Worm (Caenorhabditis elegans) whole organism, young adult: ENCODE results near the gene flp-16.

Experiments
- B0019.2 ChIP-seq: fragments of 200-800 bp; sonication (Bioruptor generic); conservative IDR thresholded peaks from 2 replicates; pipeline ENCODE4 v1.3.6; 2022; ENCODE audit warnings: missing genetic modification reagents, missing genetic modification characterization, missing compliant biosample characterization
- B0035.1 ChIP-seq: sonication (generic microtip); optimal IDR thresholded peaks from 2 replicates; lab custom pipeline; 2016; ENCODE audit warnings: missing genetic modification characterization, mild to moderate bottlenecking, missing compliant biosample characterization, missing genotype, missing genetic modification reagents
- F10E7.11 ChIP-seq: sonication (generic microtip); optimal IDR thresholded peaks from 2 replicates; lab custom pipeline; 2017; ENCODE audit warnings: mild to moderate bottlenecking, missing genetic modification characterization, moderate library complexity, missing compliant biosample characterization
- F22D6.2 ChIP-seq: sonication (generic microtip); optimal IDR thresholded peaks from 2 replicates; lab custom pipeline; 2016; ENCODE audit warnings: mild to moderate bottlenecking, missing genetic modification characterization, missing compliant biosample characterization
- F33H1.4 ChIP-seq: fragments of 200-800 bp; sonication (Bioruptor generic); IDR thresholded peaks from 2 replicates; pipeline ENCODE4 v1.3.6; 2022; ENCODE audit warnings: missing genetic modification reagents, missing genetic modification characterization, missing compliant biosample characterization
- F37B4.10 ChIP-seq: fragments of 200-800 bp; sonication (Bioruptor generic); IDR thresholded peaks from 2 replicates; pipeline ENCODE4 v1.3.6; 2022; ENCODE audit warnings: missing genetic modification characterization, missing compliant biosample characterization
- F39B2.1 ChIP-seq: fragments of 200-800 bp; sonication (Bioruptor generic); IDR thresholded peaks from 2 replicates; pipeline ENCODE4 v1.3.6; 2022; ENCODE audit warnings: missing genetic modification reagents, missing genetic modification characterization, missing compliant biosample characterization
- F49E8.2 ChIP-seq: sonication (generic microtip); optimal IDR thresholded peaks from 3 replicates; lab custom pipeline; 2017; ENCODE audit warnings: missing genetic modification characterization, mild to moderate bottlenecking, missing compliant biosample characterization, antibody characterized with exemption, moderate library complexity; ENCODE audit not compliant: insufficient read depth
- K11D2.4 ChIP-seq: fragments of 200-800 bp; sonication (Bioruptor generic); IDR thresholded peaks from 2 replicates; pipeline ENCODE4 v1.3.6; 2022; ENCODE audit warnings: missing genetic modification reagents, missing genetic modification characterization, missing compliant biosample characterization
- K12H6.12 ChIP-seq: fragments of 200-800 bp; sonication (Bioruptor generic); optimal IDR thresholded peaks from 2 replicates; lab custom pipeline; 2018; ENCODE audit warnings: mild to moderate bottlenecking, missing genetic modification characterization, missing compliant biosample characterization
- T07F8.4 ChIP-seq: sonication (generic microtip); optimal IDR thresholded peaks from 2 replicates; lab custom pipeline; 2016; ENCODE audit warnings: mild to moderate bottlenecking, missing genetic modification characterization, moderate library complexity, missing compliant biosample characterization
- Y53F4B.3 ChIP-seq: fragments of 200-800 bp; sonication (Bioruptor generic); IDR thresholded peaks from 2 replicates; pipeline ENCODE4 v1.3.6; 2022; ENCODE audit warnings: missing genetic modification reagents, missing genetic modification characterization, missing compliant biosample characterization
- Y67H2A.10 ChIP-seq: fragments of 200-800 bp; sonication (Bioruptor generic); conservative IDR thresholded peaks from 2 replicates; pipeline ENCODE4 v1.3.6; 2022; ENCODE audit warnings: missing genetic modification reagents, missing genetic modification characterization, missing compliant biosample characterization
- Y79H2A.3 ChIP-seq: fragments of 200-800 bp; sonication (Bioruptor generic); conservative IDR thresholded peaks from 2 replicates; pipeline ENCODE4 v1.3.6; 2022; ENCODE audit warnings: missing genetic modification reagents, missing genetic modification characterization, missing compliant biosample characterization
- akir-1 ChIP-seq: fragments of 200-800 bp; sonication (Bioruptor generic); optimal IDR thresholded peaks from 2 replicates; lab custom pipeline; 2018; ENCODE audit warnings: mild to moderate bottlenecking, missing genetic modification characterization, moderate library complexity, missing compliant biosample characterization
- athp-1 ChIP-seq: sonication (generic microtip); optimal IDR thresholded peaks from 2 replicates; lab custom pipeline; 2017; ENCODE audit warnings: mild to moderate bottlenecking, missing genetic modification characterization, missing compliant biosample characterization
- bed-2 ChIP-seq: fragments of 200-800 bp; sonication (Bioruptor generic); IDR thresholded peaks from 2 replicates; pipeline ENCODE4 v1.3.6; 2022; ENCODE audit warnings: missing genetic modification reagents, missing genetic modification characterization, missing compliant biosample characterization
- ccch-3 ChIP-seq: fragments of 200-800 bp; sonication (Bioruptor generic); optimal IDR thresholded peaks from 2 replicates; lab custom pipeline; 2018; ENCODE audit warnings: mild to moderate bottlenecking, missing genetic modification characterization, missing compliant biosample characterization
- ceh-100 ChIP-seq: fragments of 200-800 bp; sonication (Bioruptor generic); IDR thresholded peaks from 2 replicates; pipeline ENCODE4 v1.3.6; 2022; ENCODE audit warnings: missing genetic modification reagents, missing genetic modification characterization, missing compliant biosample characterization
- ceh-91 ChIP-seq: fragments of 200-800 bp; sonication (Bioruptor generic); IDR thresholded peaks from 2 replicates; pipeline ENCODE4 v1.3.6; 2022; ENCODE audit warnings: missing genetic modification reagents, missing genetic modification characterization, missing compliant biosample characterization
- chd-7 ChIP-seq: sonication (generic microtip); optimal IDR thresholded peaks from 2 replicates; lab custom pipeline; 2016; ENCODE audit warnings: mild to moderate bottlenecking, missing genetic modification characterization, moderate library complexity, missing compliant biosample characterization
- dox-1 ChIP-seq: fragments of 200-800 bp; sonication (Bioruptor generic); IDR thresholded peaks from 2 replicates; pipeline ENCODE4 v1.3.6; 2022; ENCODE audit warnings: missing genetic modification reagents, missing genetic modification characterization, missing compliant biosample characterization
- efl-1 ChIP-seq: fragments of 150-350 bp; optimal IDR thresholded peaks from 2 replicates; lab custom pipeline; 2014; ENCODE audit warnings: missing biosample characterization, missing genetic modification reagents, missing genetic modification characterization
- ekl-4 ChIP-seq: fragments of 200-800 bp; sonication (Bioruptor generic); IDR thresholded peaks from 2 replicates; pipeline ENCODE4 v1.3.6; 2022; ENCODE audit warnings: missing genetic modification reagents, missing genetic modification characterization, missing compliant biosample characterization
- him-1 ChIP-seq: sonication (generic microtip); optimal IDR thresholded peaks from 2 replicates; lab custom pipeline; 2016; ENCODE audit warnings: missing genotype, missing genetic modification reagents, missing genetic modification characterization, missing compliant biosample characterization
- hlh-26 ChIP-seq: fragments of 200-800 bp; sonication (Bioruptor generic); conservative IDR thresholded peaks from 2 replicates; pipeline ENCODE4 v1.3.6; 2022; ENCODE audit warnings: missing genetic modification reagents, missing genetic modification characterization, missing compliant biosample characterization
- hmg-1.2 ChIP-seq: fragments of 200-800 bp; sonication (Bioruptor generic); IDR thresholded peaks from 2 replicates; pipeline ENCODE4 v1.3.6; 2022; ENCODE audit warnings: missing genetic modification reagents, missing genetic modification characterization, missing compliant biosample characterization
- lin-26 ChIP-seq: fragments of 200-800 bp; sonication (Bioruptor generic); IDR thresholded peaks from 2 replicates; pipeline ENCODE4 v1.3.6; 2022; ENCODE audit warnings: missing genetic modification reagents, missing genetic modification characterization, missing compliant biosample characterization
- lin-54 ChIP-seq: fragments of 200-800 bp; sonication (Bioruptor generic); optimal IDR thresholded peaks from 2 replicates; lab custom pipeline; 2018; ENCODE audit warnings: mild to moderate bottlenecking, missing genetic modification characterization, missing compliant biosample characterization
- lsl-1 ChIP-seq: fragments of 200-800 bp; sonication (Bioruptor generic); optimal IDR thresholded peaks from 2 replicates; lab custom pipeline; 2018; ENCODE audit warnings: mild to moderate bottlenecking, missing genetic modification characterization, moderate library complexity, missing compliant biosample characterization
- madf-6 ChIP-seq: fragments of 200-800 bp; sonication (Bioruptor generic); IDR thresholded peaks from 2 replicates; pipeline ENCODE4 v1.3.6; 2022; ENCODE audit warnings: missing genetic modification reagents, missing genetic modification characterization, missing compliant biosample characterization
- madf-8 ChIP-seq: fragments of 200-800 bp; sonication (Bioruptor generic); conservative IDR thresholded peaks from 2 replicates; pipeline ENCODE4 v1.3.6; 2022; ENCODE audit warnings: missing genetic modification reagents, missing genetic modification characterization, missing compliant biosample characterization
- mcd-1 ChIP-seq: fragments of 200-800 bp; sonication (Bioruptor generic); IDR thresholded peaks from 2 replicates; pipeline ENCODE4 v1.3.6; 2022; ENCODE audit warnings: missing genetic modification reagents, missing genetic modification characterization, missing compliant biosample characterization
- nfyb-1 ChIP-seq: fragments of 200-800 bp; sonication (Bioruptor generic); IDR thresholded peaks from 2 replicates; pipeline ENCODE4 v1.3.6; 2022; ENCODE audit warnings: missing genetic modification reagents, missing genetic modification characterization, missing compliant biosample characterization
- nhr-120 ChIP-seq: fragments of 200-800 bp; sonication (Bioruptor generic); IDR thresholded peaks from 2 replicates; pipeline ENCODE4 v1.3.6; 2022; ENCODE audit warnings: missing genetic modification characterization, missing compliant biosample characterization
- nhr-27 ChIP-seq: fragments of 200-800 bp; sonication (Bioruptor generic); optimal IDR thresholded peaks from 2 replicates; lab custom pipeline; 2018; ENCODE audit warnings: mild to moderate bottlenecking, missing genetic modification characterization, moderate library complexity, missing compliant biosample characterization
- nhr-90 ChIP-seq: sonication (generic microtip); optimal IDR thresholded peaks from 2 replicates; lab custom pipeline; 2016; ENCODE audit warnings: missing genotype, mild to moderate bottlenecking, missing genetic modification characterization, missing compliant biosample characterization
- pbrm-1 ChIP-seq: fragments of 200-800 bp; sonication (Bioruptor generic); IDR thresholded peaks from 2 replicates; pipeline ENCODE4 v1.3.6; 2022; ENCODE audit warnings: missing genetic modification reagents, missing genetic modification characterization, missing compliant biosample characterization
- pha-4 ChIP-seq: fragments of 150-350 bp; sonication (generic microtip); optimal IDR thresholded peaks from 2 replicates; lab custom pipeline; 2014; ENCODE audit warnings: missing biosample characterization, missing genetic modification reagents, missing genetic modification characterization
- snpc-3.4 ChIP-seq: sonication (generic microtip); optimal IDR thresholded peaks from 2 replicates; lab custom pipeline; 2017; ENCODE audit warnings: missing genetic modification characterization, mild to moderate bottlenecking, missing compliant biosample characterization, antibody characterized with exemption, moderate library complexity, missing genotype, missing genetic modification reagents
- sptf-2 ChIP-seq: fragments of 200-800 bp; sonication (Bioruptor generic); optimal IDR thresholded peaks from 2 replicates; lab custom pipeline; 2018; ENCODE audit warnings: mild to moderate bottlenecking, missing genetic modification characterization, missing compliant biosample characterization
- tbx-9 ChIP-seq: sonication (generic microtip); optimal IDR thresholded peaks from 2 replicates; lab custom pipeline; 2016; ENCODE audit warnings: borderline replicate concordance, missing genetic modification characterization, inconsistent platforms, missing compliant biosample characterization
- unc-62 ChIP-seq: fragments of 150-350 bp; optimal IDR thresholded peaks from 2 replicates; lab custom pipeline; 2014; ENCODE audit warnings: missing biosample characterization, missing genetic modification reagents, missing genetic modification characterization
- xnd-1 ChIP-seq: sonication (generic microtip); optimal IDR thresholded peaks from 2 replicates; lab custom pipeline; 2016; ENCODE audit warnings: missing genotype, missing genetic modification reagents, missing genetic modification characterization, missing compliant biosample characterization
- ztf-26 ChIP-seq: sonication (generic microtip); optimal IDR thresholded peaks from 2 replicates; lab custom pipeline; 2017; ENCODE audit warnings: missing genetic modification characterization, missing compliant biosample characterization

The flp-16 gene

ce11 chrII:13245076-13245475 is 10.0 kb downstream of the flp-16 start, which contains the start of gene F15D4.5:
Gene F15D4.5 (plus strand): TSS chrII:13245376.
- TF ChIP-seq nfyb-1 (GFP tag; lab: Robert Waterston, UW) (no peak), F39B2.1 (GFP tag; lab: Robert Waterston, UW) (no peak), ccch-3 (GFP tag; lab: Kevin White, UChicago) (no peak), F22D6.2 (no peak), ekl-4 (GFP tag; lab: Robert Waterston, UW) (no peak), Y79H2A.3 (no peak), F10E7.11 (tag; lab: Kevin White, UChicago) (no peak), ztf-26 (tag; lab: Kevin White, UChicago) (no peak), lin-26 (GFP tag; lab: Robert Waterston, UW) (no peak), hmg-1.2 (GFP tag; lab: Robert Waterston, UW) (no peak)

- TF ChIP-seq nfyb-1 (GFP tag; lab: Robert Waterston, UW), result no peak
- no peak for TF ChIP-seq nhr-90
- TF ChIP-seq athp-1, result no peak
- TF ChIP-seq unc-62 (GFP tag; lab: Kevin White, UChicago), result no peak
- TF ChIP-seq nhr-27 (tag; lab: Kevin White, UChicago), result no peak
- TF ChIP-seq dox-1, result no peak
- TF ChIP-seq snpc-3.4 (tag; lab: Kevin White, UChicago), result no peak
Measured at ce11 chrII:13248886-13249285, 13.8 kb downstream of the flp-16 start, which contains the start of gene F15D4.6. Gene F15D4.6 (plus strand): TSS chrII:13249186.

ce11 chrII:13255291-13255690 is 20.2 kb downstream of the flp-16 start:
- TF ChIP-seq F10E7.11 (tag; lab: Kevin White, UChicago), result no peak
- TF ChIP-seq Y53F4B.3 (GFP tag; lab: Robert Waterston, UW), result no peak
- no peak for TF ChIP-seq F37B4.10
- TF ChIP-seq bed-2 (GFP tag; lab: Robert Waterston, UW), result no peak
- TF ChIP-seq akir-1 (GFP tag; lab: Kevin White, UChicago), result no peak
- no peak for TF ChIP-seq sptf-2
- no peak for TF ChIP-seq F39B2.1 (GFP tag; lab: Robert Waterston, UW)
- no peak for TF ChIP-seq B0035.1
- no peak for TF ChIP-seq tbx-9 (tag; lab: Kevin White, UChicago)
- TF ChIP-seq pha-4 (tag; lab: Kevin White, UChicago), result no peak
- TF ChIP-seq nhr-120 (GFP tag; lab: Robert Waterston, UW), result no peak
- TF ChIP-seq ceh-100 (GFP tag; lab: Robert Waterston, UW), result no peak
- TF ChIP-seq K12H6.12 (tag; lab: Kevin White, UChicago), result no peak
- TF ChIP-seq T07F8.4 (tag; lab: Kevin White, UChicago), result no peak
- TF ChIP-seq lsl-1 (GFP tag; lab: Kevin White, UChicago), result no peak
- no peak for TF ChIP-seq K11D2.4 (GFP tag; lab: Robert Waterston, UW)
- no peak for TF ChIP-seq pbrm-1 (GFP tag; lab: Robert Waterston, UW)
- TF ChIP-seq B0019.2 (GFP tag; lab: Robert Waterston, UW), result no peak
- no peak for TF ChIP-seq Y67H2A.10 (GFP tag; lab: Robert Waterston, UW)

ce11 chrII:13260540-13260939 is 25.4 kb downstream of the flp-16 start:
- peak; percentile 43 for TF ChIP-seq efl-1 (GFP tag; lab: Kevin White, UChicago)
- TF ChIP-seq K12H6.12 (tag; lab: Kevin White, UChicago), result no peak
- TF ChIP-seq F33H1.4 (GFP tag; lab: Robert Waterston, UW), result peak; percentile 91
- no peak for TF ChIP-seq hlh-26 (GFP tag; lab: Robert Waterston, UW)
- peak; percentile 56 for TF ChIP-seq lin-54 (GFP tag; lab: Kevin White, UChicago)
- TF ChIP-seq snpc-3.4 (tag; lab: Kevin White, UChicago), result peak; percentile 21
- no peak for TF ChIP-seq chd-7 (tag; lab: Kevin White, UChicago)
- TF ChIP-seq mcd-1 (GFP tag; lab: Robert Waterston, UW), result 0 out of 2 replicates have a peak, but pooled peaks have one; percentile 14
- TF ChIP-seq lsl-1 (GFP tag; lab: Kevin White, UChicago), result peak; percentile 92
- TF ChIP-seq xnd-1, result peak; percentile 85
- TF ChIP-seq him-1 (tag; lab: Kevin White, UChicago), result peak; percentile 36
- TF ChIP-seq madf-8, result peak; percentile 61
- peak; percentile 53 for TF ChIP-seq F49E8.2 (tag; lab: Kevin White, UChicago)
- peak; percentile 93 for TF ChIP-seq madf-6 (GFP tag; lab: Robert Waterston, UW)
- TF ChIP-seq ceh-91 (GFP tag; lab: Robert Waterston, UW), result peak; percentile 38; the same call in 1 of the 2 replicates
